Worm (Caenorhabditis elegans) whole organism, L1 larva: ENCODE measurements around the gene col-123.

Source experiments
- Y116A8C.19 ChIP-seq: sonication (generic microtip); optimal IDR thresholded peaks from 2 replicates; lab custom pipeline; 2016; ENCODE audit warnings: missing compliant biosample characterization, missing genetic modification characterization, borderline replicate concordance
- aha-1 ChIP-seq: fragments of 150-350 bp; optimal IDR thresholded peaks from 2 replicates; lab custom pipeline; 2014; ENCODE audit warnings: missing biosample characterization, missing genetic modification characterization
- alr-1 ChIP-seq: fragments of 200-800 bp; sonication (Bioruptor generic); optimal IDR thresholded peaks from 2 replicates; lab custom pipeline; 2018; ENCODE audit warnings: borderline replicate concordance, mild to moderate bottlenecking, missing genetic modification characterization, missing compliant biosample characterization
- aly-2 ChIP-seq: fragments of 150-350 bp; optimal IDR thresholded peaks from 2 replicates; lab custom pipeline; 2014; ENCODE audit warnings: missing biosample characterization, missing genetic modification characterization
- blmp-1 ChIP-seq: fragments of 150-350 bp; optimal IDR thresholded peaks from 2 replicates; lab custom pipeline; 2014; ENCODE audit warnings: missing biosample characterization, missing genetic modification characterization
- ceh-63 ChIP-seq: fragments of 200-800 bp; sonication (Bioruptor generic); optimal IDR thresholded peaks from 2 replicates; lab custom pipeline; 2018; ENCODE audit warnings: mild to moderate bottlenecking, missing genetic modification characterization, missing compliant biosample characterization
- ceh-8 ChIP-seq: fragments of 200-800 bp; sonication (Bioruptor generic); optimal IDR thresholded peaks from 2 replicates; lab custom pipeline; 2018; ENCODE audit warnings: mild to moderate bottlenecking, missing genetic modification characterization, moderate library complexity, missing compliant biosample characterization
- ceh-88 ChIP-seq: fragments of 200-800 bp; sonication (Bioruptor generic); IDR thresholded peaks from 2 replicates; pipeline ENCODE4 v1.3.6; 2022; ENCODE audit warnings: missing genetic modification characterization, missing compliant biosample characterization
- ces-1 ChIP-seq: fragments of 150-350 bp; optimal IDR thresholded peaks from 2 replicates; lab custom pipeline; 2014; ENCODE audit warnings: missing biosample characterization, missing genetic modification reagents, missing genetic modification characterization
- dpl-1 ChIP-seq, 3 experiments: fragments of 150-350 bp in 2 of 3; sonication (generic microtip) in 1 of 3; optimal IDR thresholded peaks; 2 replicates each; lab custom pipeline; 2014 to 2017; ENCODE audit warnings: missing biosample characterization in 3 of 3, missing genetic modification characterization in 3 of 3, missing genetic modification reagents in 3 of 3
- efl-1 ChIP-seq, 4 experiments: fragments of 150-350 bp; optimal IDR thresholded peaks in 3 of 4; peaks in 1 of 4; 1 replicate in 1 of 4; 2 replicates in 3 of 4; lab custom pipeline; 2014; ENCODE audit warnings: missing biosample characterization in 2 of 4, missing genetic modification characterization in 2 of 4, missing genetic modification reagents in 2 of 4
- fkh-4 ChIP-seq: sonication (generic microtip); optimal IDR thresholded peaks from 2 replicates; lab custom pipeline; 2016; ENCODE audit warnings: missing compliant biosample characterization, missing genetic modification characterization, borderline replicate concordance
- grh-1 ChIP-seq: fragments of 200-800 bp; sonication (Bioruptor generic); IDR thresholded peaks from 2 replicates; pipeline ENCODE4 v1.3.6; 2022; ENCODE audit warnings: missing genetic modification reagents, missing genetic modification characterization, missing compliant biosample characterization
- isw-1 ChIP-seq: fragments of 200-800 bp; sonication (Bioruptor generic); IDR thresholded peaks from 2 replicates; pipeline ENCODE4 v1.3.6; 2022; ENCODE audit warnings: missing genetic modification characterization, missing compliant biosample characterization
- lin-13 ChIP-seq: fragments of 150-350 bp; optimal IDR thresholded peaks from 2 replicates; lab custom pipeline; 2014; ENCODE audit warnings: missing biosample characterization, missing genetic modification reagents, missing genetic modification characterization
- lin-15B ChIP-seq: fragments of 150-350 bp; sonication (generic microtip); optimal IDR thresholded peaks from 3 replicates; lab custom pipeline; 2014; ENCODE audit warnings: missing biosample characterization, missing genetic modification characterization
- lin-35 ChIP-seq, 2 experiments: fragments of 150-350 bp; optimal IDR thresholded peaks; 2 replicates each; lab custom pipeline; 2014; ENCODE audit warnings: missing biosample characterization in 2 of 2, missing genetic modification characterization in 2 of 2, missing genetic modification reagents in 2 of 2
- lin-39 ChIP-seq: fragments of 150-350 bp; optimal IDR thresholded peaks from 2 replicates; lab custom pipeline; 2014; ENCODE audit warnings: missing biosample characterization, missing genetic modification reagents, missing genetic modification characterization
- lir-3 ChIP-seq: sonication (generic microtip); optimal IDR thresholded peaks from 2 replicates; lab custom pipeline; 2016; ENCODE audit warnings: mild to moderate bottlenecking, missing genetic modification characterization, moderate library complexity, missing compliant biosample characterization; ENCODE audit not compliant: poor library complexity
- mab-9 ChIP-seq: fragments of 200-800 bp; sonication (Bioruptor generic); IDR thresholded peaks from 2 replicates; pipeline ENCODE4 v1.3.6; 2022; ENCODE audit warnings: missing genetic modification reagents, missing genetic modification characterization, missing compliant biosample characterization
- mdl-1 ChIP-seq, 2 experiments: fragments of 150-350 bp; optimal IDR thresholded peaks; 2 replicates each; lab custom pipeline; 2014 to 2017; ENCODE audit warnings: missing biosample characterization in 2 of 2, missing genetic modification characterization in 2 of 2, inconsistent platforms in 1 of 2
- mef-2 ChIP-seq: fragments of 150-350 bp; optimal IDR thresholded peaks from 2 replicates; lab custom pipeline; 2014; ENCODE audit warnings: missing biosample characterization, missing genetic modification characterization
- mep-1 ChIP-seq: fragments of 150-350 bp; optimal IDR thresholded peaks from 2 replicates; lab custom pipeline; 2014; ENCODE audit warnings: missing biosample characterization, missing genetic modification characterization
- nhr-11 ChIP-seq: fragments of 150-350 bp; optimal IDR thresholded peaks from 2 replicates; lab custom pipeline; 2014; ENCODE audit warnings: missing biosample characterization, missing genetic modification characterization
- nhr-20 ChIP-seq: sonication (generic microtip); optimal IDR thresholded peaks from 2 replicates; lab custom pipeline; 2016; ENCODE audit warnings: mild to moderate bottlenecking, missing genetic modification characterization, missing compliant biosample characterization
- nhr-237 ChIP-seq: fragments of 150-350 bp; optimal IDR thresholded peaks from 2 replicates; lab custom pipeline; 2014; ENCODE audit warnings: missing biosample characterization, missing genetic modification characterization
- nhr-71 ChIP-seq: sonication (generic microtip); optimal IDR thresholded peaks from 2 replicates; lab custom pipeline; 2016; ENCODE audit warnings: mild to moderate bottlenecking, missing genetic modification characterization, moderate library complexity, missing compliant biosample characterization
- nhr-76 ChIP-seq: sonication (generic microtip); optimal IDR thresholded peaks from 2 replicates; lab custom pipeline; 2017; ENCODE audit warnings: missing biosample characterization, missing genetic modification characterization
- nhr-77 ChIP-seq: fragments of 150-350 bp; optimal IDR thresholded peaks from 2 replicates; lab custom pipeline; 2014; ENCODE audit warnings: missing biosample characterization, missing genetic modification characterization
- nhr-84 ChIP-seq: sonication (generic microtip); optimal IDR thresholded peaks from 2 replicates; lab custom pipeline; 2017; ENCODE audit warnings: missing biosample characterization, missing genetic modification characterization
- nhr-90 ChIP-seq: sonication (generic microtip); optimal IDR thresholded peaks from 2 replicates; lab custom pipeline; 2016; ENCODE audit warnings: mild to moderate bottlenecking, missing genetic modification characterization, missing compliant biosample characterization; ENCODE audit not compliant: poor library complexity
- pqm-1 ChIP-seq: sonication (generic microtip); optimal IDR thresholded peaks from 3 replicates; lab custom pipeline; 2017; ENCODE audit warnings: missing biosample characterization, missing genetic modification characterization
- rnt-1 ChIP-seq: sonication (generic microtip); optimal IDR thresholded peaks from 2 replicates; lab custom pipeline; 2016; ENCODE audit warnings: mild to moderate bottlenecking, missing genetic modification characterization, moderate library complexity, missing compliant biosample characterization
- sptf-1 ChIP-seq: fragments of 150-350 bp; optimal IDR thresholded peaks from 2 replicates; lab custom pipeline; 2014; ENCODE audit warnings: missing biosample characterization, missing genetic modification characterization
- unc-30 ChIP-seq: sonication (generic microtip); optimal IDR thresholded peaks from 2 replicates; lab custom pipeline; 2017; ENCODE audit warnings: missing biosample characterization, missing genetic modification characterization
- unc-62 ChIP-seq: fragments of 150-350 bp; optimal IDR thresholded peaks from 2 replicates; lab custom pipeline; 2014; ENCODE audit warnings: missing biosample characterization, missing genetic modification reagents, missing genetic modification characterization
- vab-15 ChIP-seq: sonication (generic microtip); optimal IDR thresholded peaks from 2 replicates; lab custom pipeline; 2017; ENCODE audit warnings: missing genotype, mild to moderate bottlenecking, missing genetic modification characterization, missing compliant biosample characterization
- zip-4 ChIP-seq: fragments of 200-800 bp; sonication (Bioruptor generic); optimal IDR thresholded peaks from 2 replicates; lab custom pipeline; 2018; ENCODE audit warnings: mild to moderate bottlenecking, missing genetic modification characterization, moderate library complexity, missing compliant biosample characterization

The col-123 gene

ce11 chrIV:9842071-9842470 is 20.4 kb downstream of the col-123 start, which contains the start of gene K07F5.17:
TSS of gene K07F5.17 (plus strand) at chrIV:9842371.
- TF ChIP-seq nhr-90 (tag; lab: Kevin White, UChicago) (no peak), nhr-84 (tag; lab: Kevin White, UChicago) (no peak), blmp-1 (tag; lab: Kevin White, UChicago) (no peak), mep-1 (tag; lab: Kevin White, UChicago) (no peak), dpl-1 (GFP tag; optimal IDR thresholded peaks at IDR 0.05; lab: Kevin White, UChicago) (no peak), mdl-1 (tag; optimal IDR thresholded peaks at IDR 0.05; lab: Kevin White, UChicago) (no peak), nhr-71 (no peak), nhr-11 (tag; lab: Kevin White, UChicago) (no peak), fkh-4 (no peak), zip-4 (no peak), nhr-20 (tag; lab: Kevin White, UChicago) (no peak), mef-2 (tag; lab: Kevin White, UChicago) (no peak), lin-35 (GFP tag; optimal IDR thresholded peaks at IDR 0.05; lab: Kevin White, UChicago) (no peak), grh-1 (GFP tag; lab: Robert Waterston, UW) (no peak), ces-1 (no peak), efl-1 (optimal IDR thresholded peaks at IDR 0.05; lab: Kevin White, UChicago) (no peak), efl-1 (GFP tag; optimal IDR thresholded peaks at IDR 0.05 in 1 of 2; lab: Kevin White, UChicago) (no peak), pqm-1 (tag; lab: Kevin White, UChicago) (no peak), aly-2 (tag; lab: Kevin White, UChicago) (no peak)

ce11 chrIV:9843760-9844159 is 22.0 kb downstream of the col-123 start, which contains the start of gene nspd-2:
TSS of gene nspd-2 (plus strand) at chrIV:9844060.
- no peak for TF ChIP-seq ceh-8 (GFP tag; lab: Kevin White, UChicago)
- no peak for TF ChIP-seq aly-2 (tag; lab: Kevin White, UChicago)
- TF ChIP-seq lin-39 (tag; lab: Kevin White, UChicago) = no peak
- TF ChIP-seq sptf-1 = no peak
- TF ChIP-seq fkh-4 = no peak

ce11 chrIV:9846574-9846973 is 24.9 kb downstream of the col-123 start, which contains the start of gene K07F5.6:
TSS of gene K07F5.6 (minus strand) at chrIV:9846674.
- TF ChIP-seq blmp-1 (tag; lab: Kevin White, UChicago) (no peak), nhr-77 (tag; lab: Kevin White, UChicago) (no peak), nhr-90 (tag; lab: Kevin White, UChicago) (no peak), efl-1 (optimal IDR thresholded peaks at IDR 0.05; lab: Kevin White, UChicago) (no peak), efl-1 (GFP tag; optimal IDR thresholded peaks at IDR 0.05 in 1 of 2; lab: Kevin White, UChicago) (peak in 1 of 2 experiments; percentile 64), lin-39 (tag; lab: Kevin White, UChicago) (no peak)

ce11 chrIV:9848075-9848474 is 26.4 kb downstream of the col-123 start, which contains the start of gene K07F5.7:
TSS of gene K07F5.7 (minus strand) at chrIV:9848175.
- TF ChIP-seq unc-62 (GFP tag; lab: Kevin White, UChicago) (no peak), ceh-88 (GFP tag; lab: Robert Waterston, UW) (no peak)
- TF ChIP-seq, all 84 proteins: peak for 0

ce11 chrIV:9849624-9850023 is 27.9 kb downstream of the col-123 start, which contains the start of gene K07F5.8:
TSS of gene K07F5.8 (minus strand) at chrIV:9849724.
- TF ChIP-seq blmp-1 (tag; lab: Kevin White, UChicago) = no peak
- TF ChIP-seq alr-1 (tag; lab: Kevin White, UChicago) = no peak
- no peak for TF ChIP-seq isw-1 (GFP tag; lab: Robert Waterston, UW)
- no peak for TF ChIP-seq rnt-1 (tag; lab: Kevin White, UChicago)
- TF ChIP-seq nhr-20 (tag; lab: Kevin White, UChicago) = no peak
- no peak for TF ChIP-seq grh-1 (GFP tag; lab: Robert Waterston, UW)
- TF ChIP-seq ceh-63 = no peak

ce11 chrIV:9850931-9851330 is 29.2 kb downstream of the col-123 start, which contains the start of gene ssp-10:
TSS of gene ssp-10 (minus strand) at chrIV:9851031.
- TF ChIP-seq Y116A8C.19 (no peak), vab-15 (tag; lab: Kevin White, UChicago) (no peak), unc-30 (no peak), lin-13 (GFP tag; lab: Kevin White, UChicago) (no peak), lir-3 (tag; lab: Kevin White, UChicago) (no peak), lin-15B (tag; lab: Kevin White, UChicago) (no peak), ceh-8 (GFP tag; lab: Kevin White, UChicago) (no peak), nhr-237 (tag; lab: Kevin White, UChicago) (no peak), nhr-76 (tag; lab: Kevin White, UChicago) (no peak), mab-9 (GFP tag; lab: Robert Waterston, UW) (no peak), aha-1 (tag; lab: Kevin White, UChicago) (no peak)
